Fruit fly (Drosophila melanogaster) whole organism, embryonic: ENCODE measurements around the gene pit.

Experiments used
- Adf1 ChIP-seq: fragments of 200-800 bp; sonication (Bioruptor generic); IDR thresholded peaks from 2 replicates; pipeline ENCODE4 v1.3.6; 2022; ENCODE audit warnings: missing biosample characterization, missing genetic modification characterization
- CG10565 ChIP-seq: fragments of 200-800 bp; sonication (Bioruptor generic); optimal IDR thresholded peaks from 3 replicates; lab custom pipeline; 2016; ENCODE audit warnings: missing biosample characterization, mild to moderate bottlenecking, missing genetic modification characterization
- CG10959 ChIP-seq: fragments of 200-800 bp; sonication (Bioruptor generic); IDR thresholded peaks from 2 replicates; pipeline ENCODE4 v1.3.6; 2022; ENCODE audit warnings: missing biosample characterization, missing genetic modification characterization
- CG11085 ChIP-seq: fragments of 200-800 bp; sonication (Bioruptor generic); IDR thresholded peaks from 2 replicates; pipeline ENCODE4 v1.3.6; 2022; ENCODE audit warnings: missing biosample characterization, missing genetic modification characterization
- CG12299 ChIP-seq: fragments of 200-800 bp; sonication (Bioruptor generic); optimal IDR thresholded peaks from 2 replicates; lab custom pipeline; 2018; ENCODE audit warnings: missing biosample characterization, mild to moderate bottlenecking, missing genetic modification characterization
- CG1647 ChIP-seq: fragments of 200-800 bp; sonication (Bioruptor generic); optimal IDR thresholded peaks from 3 replicates; lab custom pipeline; 2016; ENCODE audit warnings: missing biosample characterization, missing genetic modification characterization
- CG18619 ChIP-seq: fragments of 200-800 bp; sonication (Bioruptor generic); optimal IDR thresholded peaks from 3 replicates; lab custom pipeline; 2017; ENCODE audit warnings: missing biosample characterization, mild to moderate bottlenecking, missing genetic modification characterization
- CG2116 ChIP-seq: fragments of 200-800 bp; sonication (Bioruptor generic); optimal IDR thresholded peaks from 3 replicates; lab custom pipeline; 2018; ENCODE audit warnings: missing biosample characterization, mild to moderate bottlenecking, missing genetic modification characterization
- CG2202 ChIP-seq: fragments of 200-800 bp; sonication (Bioruptor generic); optimal IDR thresholded peaks from 2 replicates; lab custom pipeline; 2018; ENCODE audit warnings: missing biosample characterization, mild to moderate bottlenecking, missing genetic modification characterization
- CG30020 ChIP-seq: fragments of 200-800 bp; optimal IDR thresholded peaks from 2 replicates; lab custom pipeline; 2019; ENCODE audit warnings: missing biosample characterization, mild to moderate bottlenecking, missing genetic modification characterization, moderate library complexity
- CG3163 ChIP-seq: fragments of 200-800 bp; sonication (Bioruptor generic); optimal IDR thresholded peaks from 3 replicates; lab custom pipeline; 2016; ENCODE audit warnings: missing biosample characterization, missing genetic modification characterization
- CG32532 ChIP-seq: fragments of 200-800 bp; sonication (Bioruptor generic); IDR thresholded peaks from 2 replicates; pipeline ENCODE4 v1.3.6; 2022; ENCODE audit warnings: missing biosample characterization, missing genetic modification characterization
- CG32767 ChIP-seq: fragments of 200-800 bp; sonication (Bioruptor generic); IDR thresholded peaks from 2 replicates; pipeline ENCODE4 v1.3.6; 2022; ENCODE audit warnings: missing biosample characterization, missing genetic modification characterization
- CG32772 ChIP-seq: fragments of 200-800 bp; sonication (Bioruptor generic); IDR thresholded peaks from 2 replicates; pipeline ENCODE4 v1.3.6; 2022; ENCODE audit warnings: missing biosample characterization, missing genetic modification characterization
- CG33557 ChIP-seq: fragments of 200-800 bp; sonication (Bioruptor generic); optimal IDR thresholded peaks from 2 replicates; lab custom pipeline; 2019; ENCODE audit warnings: missing biosample characterization, mild to moderate bottlenecking, missing genetic modification characterization, moderate library complexity
- CG4854 ChIP-seq: fragments of 200-800 bp; sonication (Bioruptor generic); optimal IDR thresholded peaks from 2 replicates; lab custom pipeline; 2016; ENCODE audit warnings: missing biosample characterization, missing genetic modification characterization, inconsistent platforms
- CG6683 ChIP-seq: fragments of 200-800 bp; sonication (Bioruptor generic); optimal IDR thresholded peaks from 2 replicates; lab custom pipeline; 2017; ENCODE audit warnings: missing biosample characterization, mild to moderate bottlenecking, missing genetic modification characterization, missing genetic modification reagents
- CG6813 ChIP-seq: fragments of 200-800 bp; sonication (Bioruptor generic); optimal IDR thresholded peaks from 2 replicates; lab custom pipeline; 2017; ENCODE audit warnings: missing biosample characterization, missing genetic modification characterization, mild to moderate bottlenecking, moderate library complexity, missing genetic modification reagents
- CG7928 ChIP-seq: fragments of 200-800 bp; sonication (Bioruptor generic); optimal IDR thresholded peaks from 2 replicates; lab custom pipeline; 2017; ENCODE audit warnings: missing biosample characterization, mild to moderate bottlenecking, missing genetic modification characterization
- CG9727 ChIP-seq: fragments of 200-800 bp; sonication (Bioruptor generic); optimal IDR thresholded peaks from 3 replicates; lab custom pipeline; 2017; ENCODE audit warnings: missing biosample characterization, mild to moderate bottlenecking, missing genetic modification characterization
- CG9817 ChIP-seq: fragments of 200-800 bp; sonication (Bioruptor generic); optimal IDR thresholded peaks from 2 replicates; lab custom pipeline; 2018; ENCODE audit warnings: missing biosample characterization, mild to moderate bottlenecking, missing genetic modification characterization, moderate library complexity
- D ChIP-seq, 2 experiments: fragments of 200-800 bp in 1 of 2; fragments of >200 bp in 1 of 2; sonication (Bioruptor generic) in 1 of 2; optimal IDR thresholded peaks; 2 replicates in 1 of 2; 3 replicates in 1 of 2; lab custom pipeline; 2017; ENCODE audit warnings: mild to moderate bottlenecking in 1 of 2, missing biosample characterization in 1 of 2, missing genetic modification characterization in 1 of 2, missing genetic modification reagents in 1 of 2
- Doc3 ChIP-seq: fragments of 200-800 bp; sonication (Bioruptor generic); IDR thresholded peaks from 3 replicates; pipeline ENCODE4 v1.3.6; 2022; ENCODE audit warnings: missing biosample characterization, missing genetic modification characterization; ENCODE audit not compliant: partially characterized antibody
- Elba2 ChIP-seq: fragments of 200-800 bp; sonication (Bioruptor generic); optimal IDR thresholded peaks from 3 replicates; lab custom pipeline; 2016; ENCODE audit warnings: missing biosample characterization, missing genetic modification characterization
- HLH3B ChIP-seq: fragments of 200-800 bp; sonication (Bioruptor generic); IDR thresholded peaks from 2 replicates; pipeline ENCODE4 v1.3.6; 2022; ENCODE audit warnings: missing biosample characterization, missing genetic modification characterization
- Hmr ChIP-seq: fragments of 200-800 bp; sonication (Bioruptor generic); optimal IDR thresholded peaks from 3 replicates; lab custom pipeline; 2017; ENCODE audit warnings: mild to moderate bottlenecking, missing biosample characterization, missing genetic modification reagents, missing genetic modification characterization
- Hmx ChIP-seq: fragments of 200-800 bp; sonication (Bioruptor generic); optimal IDR thresholded peaks from 2 replicates; lab custom pipeline; 2016; ENCODE audit warnings: missing biosample characterization, missing genetic modification characterization
- Hr78 ChIP-seq, 2 experiments: fragments of 200-800 bp in 1 of 2; fragments of >200 bp in 1 of 2; sonication (Bioruptor generic) in 1 of 2; optimal IDR thresholded peaks; 2 replicates each; lab custom pipeline; 2017 to 2019; ENCODE audit warnings: missing biosample characterization in 2 of 2, missing genetic modification characterization in 2 of 2, mild to moderate bottlenecking in 1 of 2, moderate library complexity in 1 of 2
- Oli ChIP-seq: fragments of 200-800 bp; sonication (Bioruptor generic); optimal IDR thresholded peaks from 2 replicates; lab custom pipeline; 2018; ENCODE audit warnings: missing biosample characterization, mild to moderate bottlenecking, missing genetic modification characterization, moderate library complexity
- Pdp1 ChIP-seq, 2 experiments: fragments of 200-800 bp; sonication (Bioruptor generic); optimal IDR thresholded peaks; 3 replicates each; lab custom pipeline; 2016; ENCODE audit warnings: missing biosample characterization in 2 of 2, missing genetic modification characterization in 2 of 2, mild to moderate bottlenecking in 1 of 2, moderate library complexity in 1 of 2
- Sox102F ChIP-seq: fragments of 200-800 bp; sonication (Bioruptor generic); optimal IDR thresholded peaks from 2 replicates; lab custom pipeline; 2018; ENCODE audit warnings: missing biosample characterization, mild to moderate bottlenecking, missing genetic modification characterization, moderate library complexity
- bigmax ChIP-seq: fragments of 200-800 bp; sonication (Bioruptor generic); optimal IDR thresholded peaks from 2 replicates; lab custom pipeline; 2018; ENCODE audit warnings: missing biosample characterization, mild to moderate bottlenecking, missing genetic modification characterization
- caup ChIP-seq: fragments of 200-800 bp; sonication (Bioruptor generic); optimal IDR thresholded peaks from 3 replicates; lab custom pipeline; 2017; ENCODE audit warnings: missing biosample characterization, mild to moderate bottlenecking, missing genetic modification characterization, moderate library complexity; ENCODE audit not compliant: severe bottlenecking
- chif ChIP-seq, 2 experiments: fragments of 200-800 bp; sonication (Bioruptor generic); optimal IDR thresholded peaks; 3 replicates each; lab custom pipeline; 2016; ENCODE audit warnings: missing biosample characterization in 2 of 2, missing genetic modification characterization in 2 of 2
- crol ChIP-seq: fragments of 200-800 bp; sonication (Bioruptor generic); IDR thresholded peaks from 2 replicates; pipeline ENCODE4 v1.3.6; 2022; ENCODE audit warnings: missing biosample characterization, missing genetic modification characterization
- crp ChIP-seq, 2 experiments: fragments of 200-800 bp; sonication (Bioruptor generic); optimal IDR thresholded peaks; 2 replicates in 1 of 2; 3 replicates in 1 of 2; lab custom pipeline; 2017; ENCODE audit warnings: missing biosample characterization in 2 of 2, missing genetic modification characterization in 2 of 2, mild to moderate bottlenecking in 1 of 2, moderate library complexity in 1 of 2
- dimm ChIP-seq: fragments of 200-800 bp; sonication (Bioruptor generic); IDR thresholded peaks from 2 replicates; pipeline ENCODE4 v1.3.6; 2022; ENCODE audit warnings: missing biosample characterization, missing genetic modification characterization
- fd3F ChIP-seq: fragments of 200-800 bp; sonication (Bioruptor generic); optimal IDR thresholded peaks from 2 replicates; lab custom pipeline; 2018; ENCODE audit warnings: missing biosample characterization, mild to moderate bottlenecking, missing genetic modification characterization, moderate library complexity
- gsb ChIP-seq: fragments of 200-800 bp; sonication (Bioruptor generic); IDR thresholded peaks from 2 replicates; pipeline ENCODE4 v1.3.6; 2022; ENCODE audit warnings: missing biosample characterization, missing genetic modification characterization
- gsb-n ChIP-seq: fragments of 200-800 bp; sonication (Bioruptor generic); optimal IDR thresholded peaks from 3 replicates; lab custom pipeline; 2018; ENCODE audit warnings: missing biosample characterization, mild to moderate bottlenecking, missing genetic modification characterization
- hbn ChIP-seq: fragments of 200-800 bp; sonication (Bioruptor generic); IDR thresholded peaks from 2 replicates; pipeline ENCODE4 v1.3.6; 2022; ENCODE audit warnings: missing biosample characterization, missing genetic modification characterization; ENCODE audit not compliant: partially characterized antibody
- kah ChIP-seq: fragments of 200-800 bp; sonication (Bioruptor generic); optimal IDR thresholded peaks from 2 replicates; lab custom pipeline; 2018; ENCODE audit warnings: missing biosample characterization, mild to moderate bottlenecking, missing genetic modification characterization
- lilli ChIP-seq: fragments of 200-800 bp; sonication (Bioruptor generic); optimal IDR thresholded peaks from 3 replicates; lab custom pipeline; 2016; ENCODE audit warnings: missing biosample characterization, missing genetic modification characterization
- lola ChIP-seq, 3 experiments: fragments of >200 bp in 2 of 3; fragments of 200-800 bp in 1 of 3; sonication (Bioruptor generic) in 1 of 3; optimal IDR thresholded peaks; 2 replicates each; lab custom pipeline; 2017 to 2019; ENCODE audit warnings: missing biosample characterization in 3 of 3, missing genetic modification characterization in 3 of 3, mild to moderate bottlenecking in 1 of 3, moderate library complexity in 1 of 3
- row ChIP-seq: fragments of 200-800 bp; sonication (Bioruptor generic); IDR thresholded peaks from 3 replicates; pipeline ENCODE4 v1.3.6; 2022; ENCODE audit warnings: missing biosample characterization, missing genetic modification characterization
- salm ChIP-seq: fragments of 200-800 bp; sonication (Bioruptor generic); optimal IDR thresholded peaks from 2 replicates; lab custom pipeline; 2018; ENCODE audit warnings: missing biosample characterization, mild to moderate bottlenecking, missing genetic modification characterization
- sens ChIP-seq: fragments of 200-800 bp; sonication (Bioruptor generic); peaks from one replicate; lab custom pipeline; 2016; ENCODE audit warnings: missing biosample characterization, missing genetic modification characterization
- tll ChIP-seq, 2 experiments: fragments of 200-800 bp in 1 of 2; fragments of >200 bp in 1 of 2; sonication (Bioruptor generic) in 1 of 2; optimal IDR thresholded peaks; 2 replicates each; lab custom pipeline; 2017 to 2019; ENCODE audit warnings: missing biosample characterization in 2 of 2, missing genetic modification characterization in 2 of 2, mild to moderate bottlenecking in 1 of 2, moderate library complexity in 1 of 2
- z ChIP-seq: fragments of 200-800 bp; sonication (Bioruptor generic); IDR thresholded peaks from 3 replicates; pipeline ENCODE4 v1.3.6; 2022; ENCODE audit warnings: missing biosample characterization, missing genetic modification characterization

pit gene

DNA sequence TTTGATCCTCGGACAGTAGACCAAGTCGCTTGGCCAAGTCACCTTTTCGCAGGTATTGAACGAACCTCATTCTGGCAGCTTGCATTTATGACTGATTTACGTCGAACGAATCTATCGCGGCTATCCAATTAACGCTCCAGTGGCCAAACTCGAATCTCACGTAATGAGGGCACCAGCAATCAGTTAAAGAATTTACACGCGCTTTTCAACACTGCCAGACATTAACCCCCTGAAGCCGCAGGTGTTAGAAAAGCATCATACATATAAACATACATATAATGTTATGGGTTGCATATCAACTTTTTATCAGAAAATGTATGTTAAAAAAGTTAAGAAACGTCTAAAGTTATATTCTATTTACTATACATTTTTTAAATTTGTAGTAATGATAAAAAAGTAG, 8.8 kb upstream of the pit start, which contains the start of gene CG6028 (continued):
- TF ChIP-seq CG12299 (tag; lab: Kevin White, UChicago) (no peak), CG10565 (GFP tag; lab: Kevin White, UChicago) (no peak), CG6683 (no peak), lola (GFP tag; optimal IDR thresholded peaks at IDR 0.05; lab: Kevin White, UChicago) (no peak), hbn (GFP tag; lab: Robert Waterston, UW) (no peak), salm (tag; lab: Kevin White, UChicago) (no peak), crol (no peak), kah (GFP tag; lab: Kevin White, UChicago) (no peak), z (GFP tag; lab: Robert Waterston, UW) (no peak), CG2116 (GFP tag; lab: Kevin White, UChicago) (no peak), dimm (GFP tag; lab: Robert Waterston, UW) (no peak), sens (peak; percentile 78), gsb (GFP tag; lab: Robert Waterston, UW) (no peak), lilli (GFP tag; lab: Kevin White, UChicago) (peak; percentile 53), crp (GFP tag; optimal IDR thresholded peaks at IDR 0.05; lab: Kevin White, UChicago) (peak in 1 of 2 experiments; percentile 13), gsb-n (tag; lab: Kevin White, UChicago) (no peak), CG1647 (no peak), CG4854 (GFP tag; lab: Kevin White, UChicago) (no peak), row (GFP tag; lab: Robert Waterston, UW) (peak; percentile 68), Oli (tag; lab: Kevin White, UChicago) (no peak), Pdp1 (GFP tag; optimal IDR thresholded peaks at IDR 0.05; lab: Kevin White, UChicago) (peak in 1 of 2 experiments; percentile 92), CG9727 (GFP tag; lab: Kevin White, UChicago) (no peak), CG9817 (tag; lab: Kevin White, UChicago) (no peak), Hr78 (GFP tag; optimal IDR thresholded peaks at IDR 0.05; lab: Kevin White, UChicago) (no peak), Adf1 (GFP tag; lab: Robert Waterston, UW) (no peak), CG32772 (GFP tag; lab: Robert Waterston, UW) (no peak), D (optimal IDR thresholded peaks at IDR 0.05; lab: Kevin White, UChicago) (no peak), D (GFP tag; optimal IDR thresholded peaks at IDR 0.05; lab: Kevin White, UChicago) (no peak), CG18619 (no peak), Doc3 (GFP tag; lab: Robert Waterston, UW) (peak; percentile 40; the same call in 1 of the 3 replicates), CG3163 (no peak), Hmr (no peak), CG30020 (no peak), caup (GFP tag; lab: Kevin White, UChicago) (no peak), CG10959 (GFP tag; lab: Robert Waterston, UW) (no peak), HLH3B (GFP tag; lab: Robert Waterston, UW) (no peak), CG33557 (GFP tag; lab: Kevin White, UChicago) (no peak), Sox102F (GFP tag; lab: Kevin White, UChicago) (no peak), CG2202 (tag; lab: Kevin White, UChicago) (no peak), Hmx (GFP tag; lab: Kevin White, UChicago) (no peak), CG11085 (GFP tag; lab: Robert Waterston, UW) (no peak), bigmax (GFP tag; lab: Kevin White, UChicago) (no peak), tll (GFP tag; optimal IDR thresholded peaks at IDR 0.05; lab: Kevin White, UChicago) (no peak), chif (GFP tag; optimal IDR thresholded peaks at IDR 0.05; lab: Kevin White, UChicago) (no peak), CG32767 (no peak), fd3F (GFP tag; lab: Kevin White, UChicago) (no peak), CG6813 (no peak), CG7928 (GFP tag; lab: Kevin White, UChicago) (no peak), Elba2 (GFP tag; lab: Kevin White, UChicago) (no peak), CG32532 (peak; percentile 63)
